Fruit fly (Drosophila melanogaster) whole organism, embryonic: ENCODE measurements around the gene polo.

ENCODE experiments used
- Atf3 ChIP-seq: fragments of 200-800 bp; sonication (Bioruptor generic); optimal IDR thresholded peaks from 3 replicates; lab custom pipeline; 2016; ENCODE audit warnings: missing biosample characterization, missing genetic modification characterization
- BEAF-32 ChIP-seq: fragments of 200-800 bp; sonication (Bioruptor generic); optimal IDR thresholded peaks from 3 replicates; lab custom pipeline; 2017; ENCODE audit warnings: missing biosample characterization, missing genetic modification characterization, mild to moderate bottlenecking, moderate library complexity, missing genetic modification reagents
- C15 ChIP-seq: fragments of 200-800 bp; sonication (Bioruptor generic); IDR thresholded peaks from 3 replicates; pipeline ENCODE4 v1.3.6; 2022; ENCODE audit warnings: missing biosample characterization, missing genetic modification characterization
- CG10267 ChIP-seq: fragments of 200-800 bp; sonication (Bioruptor generic); optimal IDR thresholded peaks from 2 replicates; lab custom pipeline; 2018; ENCODE audit warnings: missing biosample characterization, mild to moderate bottlenecking, missing genetic modification characterization, moderate library complexity
- CG12659 ChIP-seq: fragments of 200-800 bp; sonication (Bioruptor generic); optimal IDR thresholded peaks from 3 replicates; lab custom pipeline; 2017; ENCODE audit warnings: mild to moderate bottlenecking, missing biosample characterization, missing genetic modification reagents, missing genetic modification characterization
- CG13287 ChIP-seq: fragments of 200-800 bp; sonication (Bioruptor generic); IDR thresholded peaks from 2 replicates; pipeline ENCODE4 v1.3.6; 2022; ENCODE audit warnings: missing biosample characterization, missing genetic modification characterization; ENCODE audit not compliant: partially characterized antibody
- CG14710 ChIP-seq: fragments of 200-800 bp; sonication (Bioruptor generic); optimal IDR thresholded peaks from 3 replicates; lab custom pipeline; 2019; ENCODE audit warnings: missing biosample characterization, mild to moderate bottlenecking, missing genetic modification characterization, moderate library complexity
- CG1647 ChIP-seq: fragments of 200-800 bp; sonication (Bioruptor generic); optimal IDR thresholded peaks from 3 replicates; lab custom pipeline; 2016; ENCODE audit warnings: missing biosample characterization, missing genetic modification characterization
- CG16813 ChIP-seq: fragments of 200-800 bp; sonication (Bioruptor generic); IDR thresholded peaks from 3 replicates; pipeline ENCODE4 v1.3.6; 2022; ENCODE audit warnings: missing biosample characterization, missing genetic modification characterization; ENCODE audit not compliant: partially characterized antibody
- CG18599 ChIP-seq: fragments of 200-800 bp; sonication (Bioruptor generic); optimal IDR thresholded peaks from 3 replicates; lab custom pipeline; 2017; ENCODE audit warnings: missing biosample characterization, missing genetic modification characterization, mild to moderate bottlenecking, moderate library complexity, missing genetic modification reagents
- CG18764 ChIP-seq: fragments of 200-800 bp; sonication (Bioruptor generic); optimal IDR thresholded peaks from 3 replicates; lab custom pipeline; 2016; ENCODE audit warnings: missing biosample characterization, missing genetic modification characterization
- CG2116 ChIP-seq: fragments of 200-800 bp; sonication (Bioruptor generic); optimal IDR thresholded peaks from 3 replicates; lab custom pipeline; 2018; ENCODE audit warnings: missing biosample characterization, mild to moderate bottlenecking, missing genetic modification characterization
- CG2712 ChIP-seq: fragments of 200-800 bp; optimal IDR thresholded peaks from 3 replicates; lab custom pipeline; 2019; ENCODE audit warnings: missing biosample characterization, mild to moderate bottlenecking, missing genetic modification characterization, moderate library complexity
- CG30020 ChIP-seq: fragments of 200-800 bp; optimal IDR thresholded peaks from 2 replicates; lab custom pipeline; 2019; ENCODE audit warnings: missing biosample characterization, mild to moderate bottlenecking, missing genetic modification characterization, moderate library complexity
- CG30403 ChIP-seq: fragments of 200-800 bp; sonication (Bioruptor generic); optimal IDR thresholded peaks from 3 replicates; lab custom pipeline; 2016; ENCODE audit warnings: missing biosample characterization, missing genetic modification characterization
- CG34224 ChIP-seq: fragments of 200-800 bp; sonication (Bioruptor generic); IDR thresholded peaks from 3 replicates; pipeline ENCODE4 v1.3.6; 2022; ENCODE audit warnings: missing biosample characterization, missing genetic modification characterization; ENCODE audit not compliant: partially characterized antibody
- CG3838 ChIP-seq: fragments of 200-800 bp; sonication (Bioruptor generic); optimal IDR thresholded peaks from 3 replicates; lab custom pipeline; 2016; ENCODE audit warnings: missing biosample characterization, missing genetic modification characterization
- CG6791 ChIP-seq: fragments of 200-800 bp; sonication (Bioruptor generic); IDR thresholded peaks from 3 replicates; pipeline ENCODE4 v1.3.6; 2022; ENCODE audit warnings: missing biosample characterization, missing genetic modification characterization; ENCODE audit not compliant: partially characterized antibody
- CG7963 ChIP-seq: fragments of 200-800 bp; sonication (Bioruptor generic); IDR thresholded peaks from 3 replicates; pipeline ENCODE4 v1.3.6; 2022; ENCODE audit warnings: missing biosample characterization, missing genetic modification characterization; ENCODE audit not compliant: partially characterized antibody
- CG8924 ChIP-seq: fragments of 200-800 bp; optimal IDR thresholded peaks from 3 replicates; lab custom pipeline; 2019; ENCODE audit warnings: missing biosample characterization, mild to moderate bottlenecking, missing genetic modification characterization, moderate library complexity
- CTCF ChIP-seq: fragments of 200-800 bp; sonication (Bioruptor generic); optimal IDR thresholded peaks from 2 replicates; lab custom pipeline; 2017; ENCODE audit warnings: missing biosample characterization, mild to moderate bottlenecking, missing genetic modification characterization, moderate library complexity
- Camta ChIP-seq: fragments of 200-800 bp; sonication (Bioruptor generic); optimal IDR thresholded peaks from 2 replicates; lab custom pipeline; 2016; ENCODE audit warnings: missing biosample characterization, missing genetic modification characterization
- Dll ChIP-seq: fragments of 200-800 bp; sonication (Bioruptor generic); IDR thresholded peaks from 4 replicates; pipeline ENCODE4 v1.3.6; 2022; ENCODE audit warnings: missing biosample characterization, missing genetic modification characterization; ENCODE audit not compliant: partially characterized antibody
- E2f2 ChIP-seq: fragments of 200-800 bp; sonication (Bioruptor generic); IDR thresholded peaks from 2 replicates; pipeline ENCODE4 v1.3.6; 2022; ENCODE audit warnings: missing biosample characterization, missing genetic modification characterization
- Fer2 ChIP-seq: fragments of 200-800 bp; sonication (Bioruptor generic); optimal IDR thresholded peaks from 2 replicates; lab custom pipeline; 2018; ENCODE audit warnings: missing biosample characterization, mild to moderate bottlenecking, missing genetic modification characterization, moderate library complexity
- Gug ChIP-seq: fragments of 200-800 bp; sonication (Bioruptor generic); IDR thresholded peaks from 4 replicates; pipeline ENCODE4 v1.3.6; 2022; ENCODE audit warnings: missing biosample characterization, missing genetic modification characterization
- HLH54F ChIP-seq: fragments of 200-800 bp; sonication (Bioruptor generic); optimal IDR thresholded peaks from 3 replicates; lab custom pipeline; 2016; ENCODE audit warnings: missing biosample characterization, missing genetic modification characterization
- Lhr ChIP-seq: fragments of 200-800 bp; sonication (Bioruptor generic); optimal IDR thresholded peaks from 3 replicates; lab custom pipeline; 2017; ENCODE audit warnings: mild to moderate bottlenecking, missing biosample characterization, missing genetic modification reagents, missing genetic modification characterization
- MESR4 ChIP-seq: fragments of 200-800 bp; sonication (Bioruptor generic); optimal IDR thresholded peaks from 2 replicates; lab custom pipeline; 2018; ENCODE audit warnings: missing biosample characterization, mild to moderate bottlenecking, missing genetic modification characterization, moderate library complexity
- Myb ChIP-seq: fragments of 200-800 bp; sonication (Bioruptor generic); optimal IDR thresholded peaks from 2 replicates; lab custom pipeline; 2016; ENCODE audit warnings: missing biosample characterization, missing genetic modification characterization
- Nf-YA ChIP-seq: fragments of 200-800 bp; sonication (Bioruptor generic); IDR thresholded peaks from 2 replicates; pipeline ENCODE4 v1.3.6; 2022; ENCODE audit warnings: missing biosample characterization, missing genetic modification characterization
- Nf-YB ChIP-seq: fragments of 200-800 bp; sonication (Bioruptor generic); optimal IDR thresholded peaks from 3 replicates; lab custom pipeline; 2019; ENCODE audit warnings: missing biosample characterization, mild to moderate bottlenecking, missing genetic modification characterization, moderate library complexity
- Scr ChIP-seq: fragments of 200-800 bp; sonication (Bioruptor generic); IDR thresholded peaks from 2 replicates; pipeline ENCODE4 v1.3.6; 2022; ENCODE audit warnings: missing biosample characterization, missing genetic modification characterization; ENCODE audit not compliant: partially characterized antibody
- ato ChIP-seq: fragments of 200-800 bp; sonication (Bioruptor generic); IDR thresholded peaks from 2 replicates; pipeline ENCODE4 v1.3.6; 2022; ENCODE audit warnings: missing biosample characterization, missing genetic modification characterization; ENCODE audit not compliant: partially characterized antibody
- bbx ChIP-seq: fragments of 200-800 bp; sonication (Bioruptor generic); IDR thresholded peaks from 2 replicates; pipeline ENCODE4 v1.3.6; 2022; ENCODE audit warnings: missing biosample characterization, missing genetic modification characterization; ENCODE audit not compliant: partially characterized antibody
- ems ChIP-seq: fragments of 200-800 bp; sonication (Bioruptor generic); optimal IDR thresholded peaks from 3 replicates; lab custom pipeline; 2016; ENCODE audit warnings: missing biosample characterization, missing genetic modification characterization
- gfzf ChIP-seq: fragments of 200-800 bp; sonication (Bioruptor generic); optimal IDR thresholded peaks from 2 replicates; lab custom pipeline; 2016; ENCODE audit warnings: missing biosample characterization, mild to moderate bottlenecking, missing genetic modification characterization, moderate library complexity
- knrl ChIP-seq: fragments of 200-800 bp; sonication (Bioruptor generic); IDR thresholded peaks from 3 replicates; pipeline ENCODE4 v1.3.6; 2022; ENCODE audit warnings: missing biosample characterization, missing genetic modification characterization; ENCODE audit not compliant: partially characterized antibody
- odd ChIP-seq: fragments of 200-800 bp; sonication (Bioruptor generic); optimal IDR thresholded peaks from 2 replicates; lab custom pipeline; 2017; ENCODE audit warnings: missing biosample characterization, mild to moderate bottlenecking, missing genetic modification characterization
- pita ChIP-seq: fragments of 200-800 bp; sonication (Bioruptor generic); optimal IDR thresholded peaks from 2 replicates; lab custom pipeline; 2017; ENCODE audit warnings: missing biosample characterization, mild to moderate bottlenecking, missing genetic modification characterization
- pnt ChIP-seq: fragments of 200-800 bp; sonication (Bioruptor generic); optimal IDR thresholded peaks from 3 replicates; lab custom pipeline; 2016; ENCODE audit warnings: missing biosample characterization, missing genetic modification characterization
- pzg ChIP-seq: fragments of 200-800 bp; sonication (Bioruptor generic); optimal IDR thresholded peaks from 3 replicates; lab custom pipeline; 2018; ENCODE audit warnings: missing biosample characterization, mild to moderate bottlenecking, missing genetic modification characterization, moderate library complexity
- repo ChIP-seq: fragments of 200-800 bp; sonication (Bioruptor generic); optimal IDR thresholded peaks from 2 replicates; lab custom pipeline; 2016; ENCODE audit warnings: missing biosample characterization, missing genetic modification characterization
- sd ChIP-seq: fragments of 200-800 bp; sonication (Bioruptor generic); optimal IDR thresholded peaks from 3 replicates; lab custom pipeline; 2018; ENCODE audit warnings: missing biosample characterization, mild to moderate bottlenecking, missing genetic modification characterization, moderate library complexity
- sna ChIP-seq: fragments of 200-800 bp; sonication (Bioruptor generic); IDR thresholded peaks from 2 replicates; pipeline ENCODE4 v1.3.6; 2022; ENCODE audit warnings: missing biosample characterization, missing genetic modification characterization; ENCODE audit not compliant: partially characterized antibody
- sr ChIP-seq: fragments of 200-800 bp; sonication (Bioruptor generic); IDR thresholded peaks from 3 replicates; pipeline ENCODE4 v1.3.6; 2022; ENCODE audit warnings: missing biosample characterization, missing genetic modification characterization
- tll ChIP-seq, 2 experiments: fragments of 200-800 bp in 1 of 2; fragments of >200 bp in 1 of 2; sonication (Bioruptor generic) in 1 of 2; optimal IDR thresholded peaks; 2 replicates each; lab custom pipeline; 2017 to 2019; ENCODE audit warnings: missing biosample characterization in 2 of 2, missing genetic modification characterization in 2 of 2, mild to moderate bottlenecking in 1 of 2, moderate library complexity in 1 of 2
- wdn ChIP-seq: fragments of 200-800 bp; sonication (Bioruptor generic); IDR thresholded peaks from 2 replicates; pipeline ENCODE4 v1.3.6; 2022; ENCODE audit warnings: missing biosample characterization, missing genetic modification characterization
- zen2 ChIP-seq: fragments of 200-800 bp; sonication (Bioruptor generic); IDR thresholded peaks from 3 replicates; pipeline ENCODE4 v1.3.6; 2022; ENCODE audit warnings: missing biosample characterization, missing genetic modification characterization; ENCODE audit not compliant: partially characterized antibody

polo gene

DNA sequence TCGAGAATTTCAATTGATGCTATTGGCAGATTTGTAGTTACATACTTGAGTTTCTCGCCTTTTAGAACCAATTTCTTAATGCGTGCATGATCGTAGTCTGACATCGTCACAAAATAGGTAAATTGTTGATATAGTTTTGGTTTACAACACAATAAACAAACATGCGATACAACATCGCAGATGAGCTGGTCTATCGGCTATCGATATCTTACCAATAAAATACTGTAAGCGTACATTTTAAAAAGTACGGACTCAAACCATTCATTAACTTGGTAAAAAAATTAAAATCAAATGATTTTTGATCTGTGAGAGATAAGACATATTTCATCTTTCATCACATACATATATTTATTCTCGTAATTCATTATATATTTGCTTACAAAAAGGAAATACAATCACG, 12.7 kb upstream of the polo start, which contains the start of gene FRG1:
TSS of gene FRG1 (minus strand) at position 175 of the 400 bp plus-strand sequence.
- TF ChIP-seq CG2712 (tag; lab: Kevin White, UChicago) (peak; percentile 1), repo (GFP tag; lab: Kevin White, UChicago) (no peak), zen2 (GFP tag; lab: Robert Waterston, UW) (peak; percentile 47; the same call in 2 of the 3 replicates), gfzf (GFP tag; lab: Kevin White, UChicago) (peak; percentile 49), CG13287 (peak; percentile 87), tll (GFP tag; optimal IDR thresholded peaks at IDR 0.05; lab: Kevin White, UChicago) (peak in 1 of 2 experiments; percentile 20), CG3838 (GFP tag; lab: Kevin White, UChicago) (peak; percentile 95), ato (GFP tag; lab: Robert Waterston, UW) (peak; percentile 67), CG30020 (tag; lab: Kevin White, UChicago) (peak; percentile 48), CG34224 (peak; percentile 76), CG18764 (no peak), CG30403 (GFP tag; lab: Kevin White, UChicago) (no peak), CG16813 (GFP tag; lab: Robert Waterston, UW) (peak; percentile 70), Gug (no peak), E2f2 (GFP tag; lab: Robert Waterston, UW) (peak; percentile 68), knrl (GFP tag; lab: Robert Waterston, UW) (peak; percentile 64; the same call in 2 of the 3 replicates), CG2116 (GFP tag; lab: Kevin White, UChicago) (peak; percentile 60), CG14710 (tag; lab: Kevin White, UChicago) (peak; percentile 38), bbx (GFP tag; lab: Robert Waterston, UW) (peak; percentile 85), odd (GFP tag; lab: Kevin White, UChicago) (no peak), Nf-YA (GFP tag; lab: Robert Waterston, UW) (no peak), CG7963 (GFP tag; lab: Robert Waterston, UW) (peak; percentile 43; the same call in 2 of the 3 replicates), HLH54F (no peak), pita (GFP tag; lab: Kevin White, UChicago) (peak; percentile 36), sr (GFP tag; lab: Robert Waterston, UW) (no peak), BEAF-32 (peak; percentile 78), Myb (GFP tag; lab: Kevin White, UChicago) (peak; percentile 7), pzg (GFP tag; lab: Kevin White, UChicago) (peak; percentile 58), CTCF (peak; percentile 38), CG10267 (tag; lab: Kevin White, UChicago) (peak; percentile 23), Camta (GFP tag; lab: Kevin White, UChicago) (no peak), sna (GFP tag; lab: Robert Waterston, UW) (peak; percentile 61; the same call in 1 of the 2 replicates), ems (GFP tag; lab: Kevin White, UChicago) (no peak), wdn (no peak), Nf-YB (no peak), pnt (no peak), CG1647 (GFP tag; lab: Kevin White, UChicago) (no peak), Fer2 (tag; lab: Kevin White, UChicago) (no peak), sd (tag; lab: Kevin White, UChicago) (no peak), Scr (GFP tag; lab: Robert Waterston, UW) (peak; percentile 75), Dll (GFP tag; lab: Robert Waterston, UW) (peak; percentile 76), Lhr (no peak), CG18599 (GFP tag; lab: Kevin White, UChicago) (no peak), CG6791 (GFP tag; lab: Robert Waterston, UW) (peak; percentile 82), CG12659 (peak; percentile 31), Atf3 (GFP tag; lab: Kevin White, UChicago) (no peak), CG8924 (tag; lab: Kevin White, UChicago) (peak; percentile 35), MESR4 (GFP tag; lab: Kevin White, UChicago) (peak; percentile 49), C15 (GFP tag; lab: Robert Waterston, UW) (no peak)
